Worm (Caenorhabditis elegans) whole organism, dauer: ENCODE measurements around the gene C45H4.13.

Experiments used
- unc-62 ChIP-seq: sonication (generic microtip); optimal IDR thresholded peaks from 2 replicates; lab custom pipeline; 2017; ENCODE audit warnings: missing biosample characterization, missing genetic modification reagents, missing genetic modification characterization

The C45H4.13 gene

DNA sequence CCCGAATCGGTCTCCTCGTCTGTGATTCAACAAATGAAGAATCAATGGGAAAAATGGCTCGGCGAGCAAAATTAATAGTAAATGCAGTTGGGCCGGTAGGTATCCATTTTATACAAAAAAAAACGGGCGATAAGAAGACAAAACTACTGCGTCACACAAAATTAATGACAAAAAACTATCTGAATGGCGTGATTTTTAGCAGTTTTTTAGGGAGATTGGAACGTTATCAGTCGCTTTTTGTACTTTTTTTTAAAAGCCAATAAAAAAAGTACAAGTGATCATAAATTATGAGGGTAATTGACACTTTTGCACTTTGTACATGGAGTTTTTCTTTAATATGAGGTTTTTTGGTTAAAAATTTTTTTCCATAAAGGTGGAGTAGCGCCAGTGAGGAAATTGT is 27.6 kb downstream of the C45H4.13 start:
- no peak for TF ChIP-seq unc-62

DNA sequence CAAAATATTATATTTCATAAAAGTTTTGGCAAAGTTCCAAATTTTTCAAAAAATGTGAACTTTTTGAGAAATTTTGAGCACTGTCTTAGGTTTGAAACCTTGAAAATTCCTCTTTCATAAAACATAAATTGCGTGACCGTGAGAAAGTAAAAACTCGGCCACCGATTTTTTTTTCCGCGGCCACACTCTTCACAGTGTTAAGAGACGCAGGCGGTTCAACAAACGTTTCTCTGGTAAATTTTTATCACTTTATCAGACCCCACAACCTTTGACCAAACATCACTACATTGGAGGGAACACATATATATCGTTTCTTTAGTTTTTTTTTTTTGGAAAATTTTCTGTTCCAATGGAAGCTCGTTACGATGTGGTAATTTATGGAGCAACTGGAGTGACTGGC is 28.3 kb downstream of the C45H4.13 start, which contains the start of gene F22F7.2:
Gene F22F7.2 (plus strand): TSS at position 266 of the 400 bp plus-strand sequence.
- TF ChIP-seq unc-62 = no peak

DNA sequence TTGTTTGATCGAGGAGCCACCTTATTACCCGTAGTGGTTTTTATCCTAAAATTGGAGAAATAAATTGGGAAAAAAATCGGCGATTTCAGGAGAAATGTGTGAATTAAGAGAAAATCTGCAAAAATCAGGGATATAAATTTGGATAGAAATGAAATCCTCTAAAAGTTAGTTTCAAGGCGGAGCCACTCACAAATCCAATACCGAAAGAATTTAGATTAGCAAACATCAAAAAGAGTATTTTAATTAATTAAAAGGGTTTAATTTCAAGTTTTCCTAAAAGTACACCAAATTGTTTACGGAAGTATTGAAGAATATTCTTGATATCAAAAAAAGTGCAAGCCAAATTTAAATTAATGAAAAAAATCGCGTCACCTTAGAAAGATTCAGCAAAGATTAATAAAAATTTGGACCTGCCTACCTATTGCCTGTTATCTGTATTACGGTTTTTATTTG is 28.8 kb downstream of the C45H4.13 start, which contains the start of gene F22F7.8:
Gene F22F7.8 (minus strand): TSS at position 51 of the 453 bp plus-strand sequence.
- TF ChIP-seq unc-62 = no peak

- no peak for TF ChIP-seq unc-62
Measured at ce11 chrV:2119529-2119928, 31.2 kb downstream of the C45H4.13 start, which contains the start of gene F22F7.11. Gene F22F7.11, plus strand, starts transcription at chrV:2119829.

ce11 chrV:2118574-2118973 is 32.2 kb downstream of the C45H4.13 start, which contains the start of gene bgnt-1.2:
Gene bgnt-1.2, minus strand, starts transcription at chrV:2118674.
- TF ChIP-seq unc-62 = no peak

DNA sequence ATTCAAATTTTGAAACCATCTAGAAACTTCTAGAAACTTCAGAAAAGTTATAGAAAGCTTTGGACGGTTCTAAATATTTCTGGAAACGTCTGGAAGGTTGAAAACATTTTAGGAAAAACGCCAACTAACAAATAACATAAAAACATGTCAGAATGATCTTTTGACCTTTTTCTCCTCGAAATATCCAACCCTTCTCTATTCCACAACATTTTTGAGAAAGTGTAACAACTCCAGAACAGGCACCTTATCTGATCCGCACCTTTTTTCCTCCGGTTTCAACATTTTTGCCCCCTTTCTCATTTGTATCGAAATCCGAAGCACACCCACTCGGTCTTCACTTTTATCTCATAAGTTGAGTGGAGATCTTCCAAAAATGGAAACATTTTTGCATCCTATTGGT is 40.4 kb downstream of the C45H4.13 start, which contains the start of gene F22F7.3:
Gene F22F7.3 (plus strand): TSS at position 301 of the 400 bp plus-strand sequence.
- TF ChIP-seq unc-62 = no peak

- TF ChIP-seq unc-62 = no peak
Measured at ce11 chrV:2109295-2109694, 41.5 kb downstream of the C45H4.13 start, which contains the start of gene ckb-4. Gene ckb-4, minus strand, starts transcription at chrV:2109434.

DNA sequence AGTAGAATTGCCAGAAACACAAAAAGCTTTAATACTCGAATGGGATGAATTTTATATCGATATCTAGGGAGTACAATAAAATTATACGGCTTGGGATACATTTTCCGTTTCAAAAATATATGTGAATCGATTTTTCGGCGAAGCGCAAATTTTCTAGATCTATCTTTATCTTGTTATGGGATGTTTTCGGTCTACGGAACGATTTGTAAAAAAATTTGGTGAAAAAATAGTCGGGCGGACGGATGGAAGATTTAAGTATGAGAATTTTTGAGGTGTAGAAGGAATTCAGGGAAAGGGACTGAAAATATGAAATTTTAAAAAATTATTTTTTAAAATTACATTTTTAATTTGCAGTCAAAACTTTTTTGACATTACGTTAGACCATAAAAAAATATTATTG is 44.8 kb downstream of the C45H4.13 start, which contains the start of gene F22F7.4:
Gene F22F7.4 (minus strand): TSS at position 101 of the 400 bp plus-strand sequence.
- no peak for TF ChIP-seq unc-62

DNA sequence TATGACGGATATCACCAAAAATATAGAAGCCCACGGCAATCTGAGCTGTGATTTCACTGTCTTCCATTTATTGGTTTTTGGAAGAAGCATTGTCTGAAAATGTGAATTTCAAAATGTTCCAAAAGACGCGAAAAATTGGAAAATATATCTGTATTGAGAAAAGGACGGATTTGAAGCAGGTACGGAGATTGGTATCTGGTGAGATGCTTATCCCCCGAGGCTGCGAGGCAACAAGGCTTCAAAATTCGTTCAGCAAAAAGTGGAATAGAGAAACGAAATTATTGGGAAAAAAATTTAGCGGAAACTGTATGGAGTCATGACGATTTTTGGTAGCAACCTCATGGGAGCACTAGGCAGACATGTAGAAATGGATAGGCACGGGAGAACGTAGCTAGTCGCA is 47.7 kb downstream of the C45H4.13 start, which contains the start of gene F36F12.1:
Gene F36F12.1 (minus strand): TSS at position 101 of the 400 bp plus-strand sequence.
- TF ChIP-seq unc-62 = no peak
